Worm (Caenorhabditis elegans) whole organism, late embryonic: ENCODE results near the gene R05A10.4.

Experiments
- pqm-1 ChIP-seq: sonication (generic microtip); optimal IDR thresholded peaks from 2 replicates; lab custom pipeline; 2016; ENCODE audit warnings: missing genetic modification characterization, missing compliant biosample characterization
- sox-2 ChIP-seq: fragments of 200-800 bp; sonication (Bioruptor generic); IDR thresholded peaks from 2 replicates; pipeline ENCODE4 v1.3.6; 2022; ENCODE audit warnings: missing genetic modification reagents, missing genetic modification characterization, missing compliant biosample characterization

ce11 chrIV:14131770-14132169 is 40.5 kb upstream of the R05A10.4 start, which contains the start of gene srz-59:
- TF ChIP-seq pqm-1 (tag; lab: Kevin White, UChicago), result no peak
- no peak for TF ChIP-seq sox-2 (GFP tag; lab: Robert Waterston, UW)
